Fruit fly (Drosophila melanogaster) whole organism: ENCODE measurements around the gene CG10222.

ENCODE experiments used
- CG8478 ChIP-seq: fragments of >200 bp; optimal IDR thresholded peaks from 2 replicates; lab custom pipeline; 2018; ENCODE audit warnings: inconsistent platforms
- Dll ChIP-seq: fragments of >200 bp; optimal IDR thresholded peaks from 2 replicates; lab custom pipeline; 2017
- EcR ChIP-seq, 2 experiments: fragments of >200 bp; optimal IDR thresholded peaks; 2 replicates each; lab custom pipeline; 2017; ENCODE audit warnings: missing biosample characterization in 2 of 2, missing genetic modification characterization in 2 of 2, missing genetic modification reagents in 2 of 2
- pan ChIP-seq: fragments of >200 bp; optimal IDR thresholded peaks from 2 replicates; lab custom pipeline; 2017
- psq ChIP-seq: fragments of >200 bp; optimal IDR thresholded peaks from 2 replicates; lab custom pipeline; 2017
- usp ChIP-seq: fragments of >200 bp; optimal IDR thresholded peaks from 2 replicates; lab custom pipeline; 2017; ENCODE audit warnings: missing biosample characterization, missing genetic modification characterization, mixed read lengths

DNA sequence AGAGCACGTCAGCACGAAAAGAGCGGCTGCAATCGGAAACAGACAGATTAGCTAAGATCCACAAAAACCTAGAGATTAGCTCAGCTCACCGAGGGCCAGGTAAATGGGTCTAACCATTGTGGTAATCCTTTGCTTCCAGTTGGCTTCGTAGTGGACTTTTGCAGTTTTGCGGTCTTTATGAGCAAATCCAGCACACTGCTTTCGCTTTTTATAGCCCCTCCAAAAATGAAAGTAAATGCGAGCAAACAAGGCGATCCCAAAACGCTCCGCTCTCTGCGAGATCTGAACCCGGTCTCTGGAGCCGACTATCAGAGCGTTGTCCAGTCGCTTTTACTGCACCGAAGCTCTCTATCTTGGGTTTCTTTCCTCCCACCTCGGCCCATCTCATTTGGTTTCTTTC lies 31.1 kb downstream of the CG10222 start, which contains the start of gene CG14107:
- TF ChIP-seq pan = no peak
- no peak for TF ChIP-seq EcR (GFP tag; optimal IDR thresholded peaks at IDR 0.05; lab: Kevin White, UChicago)
- TF ChIP-seq usp = no peak
- no peak for TF ChIP-seq Dll (lab: Kevin White, UChicago)
- no peak for TF ChIP-seq CG8478 (lab: Kevin White, UChicago)
- TF ChIP-seq psq (lab: Kevin White, UChicago) = no peak
